Fruit fly (Drosophila melanogaster) whole organism, embryonic: Measurements from ENCODE around the gene kra.

Experiments used
- Adf1 ChIP-seq: fragments of 200-800 bp; sonication (Bioruptor generic); IDR thresholded peaks from 2 replicates; pipeline ENCODE4 v1.3.6; 2022; ENCODE audit warnings: missing biosample characterization, missing genetic modification characterization
- Bdp1 ChIP-seq: fragments of 200-800 bp; sonication (Bioruptor generic); optimal IDR thresholded peaks from 3 replicates; lab custom pipeline; 2016; ENCODE audit warnings: missing biosample characterization, missing genetic modification characterization
- CG10147 ChIP-seq: fragments of 200-800 bp; sonication (Bioruptor generic); optimal IDR thresholded peaks from 2 replicates; lab custom pipeline; 2019; ENCODE audit warnings: missing biosample characterization, mild to moderate bottlenecking, missing genetic modification characterization, moderate library complexity
- CG10321 ChIP-seq: fragments of 200-800 bp; sonication (Bioruptor generic); IDR thresholded peaks from 2 replicates; pipeline ENCODE4 v1.3.6; 2022; ENCODE audit warnings: missing biosample characterization, missing genetic modification characterization
- CG11398 ChIP-seq: fragments of 200-800 bp; sonication (Bioruptor generic); optimal IDR thresholded peaks from 2 replicates; lab custom pipeline; 2016; ENCODE audit warnings: missing biosample characterization, missing genetic modification characterization
- CG12744 ChIP-seq: fragments of 200-800 bp; sonication (Bioruptor generic); optimal IDR thresholded peaks from 2 replicates; lab custom pipeline; 2016; ENCODE audit warnings: missing biosample characterization, missing genetic modification characterization
- CG17385 ChIP-seq: fragments of 200-800 bp; sonication (Bioruptor generic); optimal IDR thresholded peaks from 3 replicates; lab custom pipeline; 2018; ENCODE audit warnings: missing biosample characterization, mild to moderate bottlenecking, missing genetic modification characterization
- CG17568 ChIP-seq: fragments of 200-800 bp; sonication (Bioruptor generic); optimal IDR thresholded peaks from 2 replicates; lab custom pipeline; 2018; ENCODE audit warnings: missing biosample characterization, mild to moderate bottlenecking, missing genetic modification characterization, moderate library complexity
- CG18476 ChIP-seq: fragments of 200-800 bp; sonication (Bioruptor generic); optimal IDR thresholded peaks from 2 replicates; lab custom pipeline; 2016; ENCODE audit warnings: missing biosample characterization, mild to moderate bottlenecking, missing genetic modification characterization
- CG33557 ChIP-seq: fragments of 200-800 bp; sonication (Bioruptor generic); optimal IDR thresholded peaks from 2 replicates; lab custom pipeline; 2019; ENCODE audit warnings: missing biosample characterization, mild to moderate bottlenecking, missing genetic modification characterization, moderate library complexity
- CG34376 ChIP-seq: fragments of 200-800 bp; sonication (Bioruptor generic); optimal IDR thresholded peaks from 2 replicates; lab custom pipeline; 2018; ENCODE audit warnings: missing biosample characterization, mild to moderate bottlenecking, missing genetic modification characterization
- CG7271 ChIP-seq: fragments of 200-800 bp; sonication (Bioruptor generic); optimal IDR thresholded peaks from 2 replicates; lab custom pipeline; 2018; ENCODE audit warnings: missing biosample characterization, mild to moderate bottlenecking, missing genetic modification characterization, moderate library complexity
- CG7963 ChIP-seq: fragments of 200-800 bp; sonication (Bioruptor generic); IDR thresholded peaks from 3 replicates; pipeline ENCODE4 v1.3.6; 2022; ENCODE audit warnings: missing biosample characterization, missing genetic modification characterization; ENCODE audit not compliant: partially characterized antibody
- CG8478 ChIP-seq: fragments of >200 bp; optimal IDR thresholded peaks from 2 replicates; lab custom pipeline; 2018
- CG9817 ChIP-seq: fragments of 200-800 bp; sonication (Bioruptor generic); optimal IDR thresholded peaks from 2 replicates; lab custom pipeline; 2018; ENCODE audit warnings: missing biosample characterization, mild to moderate bottlenecking, missing genetic modification characterization, moderate library complexity
- ERR ChIP-seq: fragments of 200-800 bp; sonication (Bioruptor generic); optimal IDR thresholded peaks from 2 replicates; lab custom pipeline; 2016; ENCODE audit warnings: missing biosample characterization, missing genetic modification characterization
- Eip74EF ChIP-seq, 2 experiments: fragments of 200-800 bp in 1 of 2; fragments of >200 bp in 1 of 2; sonication (Bioruptor generic) in 1 of 2; optimal IDR thresholded peaks; 2 replicates each; lab custom pipeline; 2017 to 2019; ENCODE audit warnings: missing biosample characterization in 2 of 2, missing genetic modification characterization in 2 of 2, mild to moderate bottlenecking in 1 of 2, moderate library complexity in 1 of 2
- H2.0 ChIP-seq: fragments of 200-800 bp; sonication (Bioruptor generic); IDR thresholded peaks from 2 replicates; pipeline ENCODE4 v1.3.6; 2022; ENCODE audit warnings: missing biosample characterization, missing genetic modification characterization
- HmgD ChIP-seq: fragments of 200-800 bp; sonication (Bioruptor generic); optimal IDR thresholded peaks from 3 replicates; lab custom pipeline; 2016; ENCODE audit warnings: missing biosample characterization, missing genetic modification characterization
- Med ChIP-seq: fragments of 200-800 bp; sonication (Bioruptor generic); peaks from one replicate; lab custom pipeline; 2016; ENCODE audit warnings: missing biosample characterization, missing genetic modification characterization, mild to moderate bottlenecking, inconsistent platforms, moderate library complexity
- NK7.1 ChIP-seq: fragments of 200-800 bp; sonication (Bioruptor generic); optimal IDR thresholded peaks from 3 replicates; lab custom pipeline; 2016; ENCODE audit warnings: missing biosample characterization, missing genetic modification characterization
- Sox102F ChIP-seq: fragments of 200-800 bp; sonication (Bioruptor generic); optimal IDR thresholded peaks from 2 replicates; lab custom pipeline; 2018; ENCODE audit warnings: missing biosample characterization, mild to moderate bottlenecking, missing genetic modification characterization, moderate library complexity
- amos ChIP-seq: fragments of 200-800 bp; sonication (Bioruptor generic); IDR thresholded peaks from 2 replicates; pipeline ENCODE4 v1.3.6; 2022; ENCODE audit warnings: missing biosample characterization, missing genetic modification characterization; ENCODE audit not compliant: partially characterized antibody
- bowl ChIP-seq: fragments of 200-800 bp; sonication (Bioruptor generic); IDR thresholded peaks from 2 replicates; pipeline ENCODE4 v1.3.6; 2022; ENCODE audit warnings: missing biosample characterization, missing genetic modification characterization
- btn ChIP-seq: fragments of 200-800 bp; sonication (Bioruptor generic); optimal IDR thresholded peaks from 2 replicates; lab custom pipeline; 2016; ENCODE audit warnings: missing biosample characterization, missing genetic modification characterization
- croc ChIP-seq: fragments of 200-800 bp; sonication (Bioruptor generic); conservative IDR thresholded peaks from 3 replicates; pipeline ENCODE4 v1.3.6; 2022; ENCODE audit warnings: missing biosample characterization, missing genetic modification characterization
- crol ChIP-seq: fragments of 200-800 bp; sonication (Bioruptor generic); IDR thresholded peaks from 2 replicates; pipeline ENCODE4 v1.3.6; 2022; ENCODE audit warnings: missing biosample characterization, missing genetic modification characterization
- dimm ChIP-seq: fragments of 200-800 bp; sonication (Bioruptor generic); IDR thresholded peaks from 2 replicates; pipeline ENCODE4 v1.3.6; 2022; ENCODE audit warnings: missing biosample characterization, missing genetic modification characterization
- en ChIP-seq: fragments of 200-800 bp; sonication (Bioruptor generic); optimal IDR thresholded peaks from 2 replicates; lab custom pipeline; 2016; ENCODE audit warnings: missing biosample characterization, missing genetic modification characterization
- fu2 ChIP-seq: fragments of 200-800 bp; sonication (Bioruptor generic); optimal IDR thresholded peaks from 2 replicates; lab custom pipeline; 2016; ENCODE audit warnings: missing biosample characterization, missing genetic modification characterization
- hth ChIP-seq: fragments of >200 bp; optimal IDR thresholded peaks from 2 replicates; lab custom pipeline; 2017; ENCODE audit warnings: inconsistent platforms
- knrl ChIP-seq: fragments of 200-800 bp; sonication (Bioruptor generic); IDR thresholded peaks from 3 replicates; pipeline ENCODE4 v1.3.6; 2022; ENCODE audit warnings: missing biosample characterization, missing genetic modification characterization; ENCODE audit not compliant: partially characterized antibody
- mam ChIP-seq: fragments of 200-800 bp; sonication (Bioruptor generic); optimal IDR thresholded peaks from 3 replicates; lab custom pipeline; 2016; ENCODE audit warnings: missing biosample characterization, missing genetic modification characterization
- nerfin-2 ChIP-seq: fragments of 200-800 bp; sonication (Bioruptor generic); IDR thresholded peaks from 2 replicates; pipeline ENCODE4 v1.3.6; 2022; ENCODE audit warnings: missing biosample characterization, missing genetic modification characterization; ENCODE audit not compliant: partially characterized antibody
- org-1 ChIP-seq: fragments of 200-800 bp; sonication (Bioruptor generic); optimal IDR thresholded peaks from 2 replicates; lab custom pipeline; 2017; ENCODE audit warnings: missing biosample characterization, missing genetic modification characterization
- pan ChIP-seq, 4 experiments: fragments of >200 bp in 3 of 4; fragments of 200-800 bp in 1 of 4; sonication (Bioruptor generic) in 1 of 4; optimal IDR thresholded peaks in 3 of 4; IDR thresholded peaks in 1 of 4; 2 replicates each; pipeline versions ENCODE4 v1.3.6 to Lab custom; 2017 to 2022; ENCODE audit warnings: missing biosample characterization in 2 of 4, missing genetic modification characterization in 2 of 4, mixed read lengths in 1 of 4
- psq ChIP-seq: fragments of 200-800 bp; sonication (Bioruptor generic); optimal IDR thresholded peaks from 2 replicates; lab custom pipeline; 2017; ENCODE audit warnings: missing biosample characterization, missing genetic modification characterization
- ranshi ChIP-seq: fragments of 200-800 bp; sonication (Bioruptor generic); IDR thresholded peaks from 2 replicates; pipeline ENCODE4 v1.3.6; 2022; ENCODE audit warnings: missing biosample characterization, missing genetic modification characterization
- ro ChIP-seq: fragments of 200-800 bp; sonication (Bioruptor generic); IDR thresholded peaks from 2 replicates; pipeline ENCODE4 v1.3.6; 2022; ENCODE audit warnings: missing biosample characterization, missing genetic modification characterization
- row ChIP-seq: fragments of 200-800 bp; sonication (Bioruptor generic); IDR thresholded peaks from 3 replicates; pipeline ENCODE4 v1.3.6; 2022; ENCODE audit warnings: missing biosample characterization, missing genetic modification characterization
- scrt ChIP-seq: fragments of 200-800 bp; sonication (Bioruptor generic); optimal IDR thresholded peaks from 2 replicates; lab custom pipeline; 2018; ENCODE audit warnings: missing biosample characterization, mild to moderate bottlenecking, missing genetic modification characterization, moderate library complexity
- sens ChIP-seq: fragments of 200-800 bp; sonication (Bioruptor generic); peaks from one replicate; lab custom pipeline; 2016; ENCODE audit warnings: missing biosample characterization, missing genetic modification characterization
- seq ChIP-seq: fragments of 200-800 bp; sonication (Bioruptor generic); IDR thresholded peaks from 2 replicates; pipeline ENCODE4 v1.3.6; 2022; ENCODE audit warnings: missing biosample characterization, missing genetic modification characterization
- sim ChIP-seq: fragments of 200-800 bp; sonication (Bioruptor generic); IDR thresholded peaks from 2 replicates; pipeline ENCODE4 v1.3.6; 2022; ENCODE audit warnings: missing biosample characterization, missing genetic modification characterization
- so ChIP-seq: fragments of 200-800 bp; sonication (Bioruptor generic); IDR thresholded peaks from 3 replicates; pipeline ENCODE4 v1.3.6; 2022; ENCODE audit warnings: missing biosample characterization, missing genetic modification characterization
- stc ChIP-seq: fragments of 200-800 bp; sonication (Bioruptor generic); IDR thresholded peaks from 2 replicates; pipeline ENCODE4 v1.3.6; 2022; ENCODE audit warnings: missing biosample characterization, missing genetic modification characterization
- trem ChIP-seq: fragments of 200-800 bp; optimal IDR thresholded peaks from 3 replicates; lab custom pipeline; 2019; ENCODE audit warnings: missing biosample characterization, mild to moderate bottlenecking, missing genetic modification characterization, moderate library complexity
- zf30C ChIP-seq: fragments of 200-800 bp; sonication (Bioruptor generic); optimal IDR thresholded peaks from 3 replicates; lab custom pipeline; 2018; ENCODE audit warnings: missing biosample characterization, mild to moderate bottlenecking, missing genetic modification characterization

Gene kra

dm6 chr3R:5617923-5618623 lies 17.1 kb upstream of the kra start (continued):
- TF ChIP-seq Bdp1 (GFP tag; lab: Kevin White, UChicago) (no peak), CG34376 (GFP tag; lab: Kevin White, UChicago) (no peak), org-1 (GFP tag; lab: Kevin White, UChicago) (no peak), sens (GFP tag; lab: Kevin White, UChicago) (peak; percentile 68), psq (GFP tag; lab: Kevin White, UChicago) (no peak), stc (GFP tag; lab: Robert Waterston, UW) (no peak), CG10321 (no peak), HmgD (GFP tag; lab: Kevin White, UChicago) (no peak), amos (GFP tag; lab: Robert Waterston, UW) (no peak), zf30C (GFP tag; lab: Kevin White, UChicago) (no peak), btn (GFP tag; lab: Kevin White, UChicago) (no peak), CG17385 (GFP tag; lab: Kevin White, UChicago) (no peak), pan (optimal IDR thresholded peaks at IDR 0.05; lab: Kevin White, UChicago) (no peak), pan (GFP tag; optimal IDR thresholded peaks at IDR 0.05 in 1 of 2, IDR thresholded peaks at IDR 0.05 in 1 of 2) (peak in 1 of 2 experiments; percentile 14), Sox102F (no peak), NK7.1 (GFP tag; lab: Kevin White, UChicago) (no peak), CG17568 (GFP tag; lab: Kevin White, UChicago) (no peak), Eip74EF (GFP tag; optimal IDR thresholded peaks at IDR 0.05; lab: Kevin White, UChicago) (no peak), CG7963 (GFP tag; lab: Robert Waterston, UW) (no peak), row (GFP tag; lab: Robert Waterston, UW) (0 out of 3 replicates have a peak, but pooled peaks have one; percentile 30), croc (GFP tag; lab: Robert Waterston, UW) (no peak)
- TF ChIP-seq, all 482 proteins: peak for 9

- TF ChIP-seq CG8478 (lab: Kevin White, UChicago), result peak; percentile 11
- 0 out of 2 replicates have a peak, but pooled peaks have one; percentile 9 for TF ChIP-seq crol (GFP tag; lab: Robert Waterston, UW)
- TF ChIP-seq Adf1 (GFP tag; lab: Robert Waterston, UW), result peak; percentile 33; the same call in 1 of the 2 replicates
- no peak for TF ChIP-seq fu2 (GFP tag; lab: Kevin White, UChicago)
- TF ChIP-seq HmgD (GFP tag; lab: Kevin White, UChicago), result no peak
- no peak for TF ChIP-seq CG10147 (GFP tag; lab: Kevin White, UChicago)
- no peak for TF ChIP-seq nerfin-2 (GFP tag; lab: Robert Waterston, UW)
- no peak for TF ChIP-seq CG12744 (GFP tag; lab: Kevin White, UChicago)
- peak; percentile 37 for TF ChIP-seq Med (GFP tag; lab: Kevin White, UChicago)
- TF ChIP-seq, all 482 proteins: peak for 4
Measured at dm6 chr3R:5615484-5615883, 14.5 kb upstream of the kra start.

- TF ChIP-seq CG9817 (tag; lab: Kevin White, UChicago), result peak; percentile 25
- no peak for TF ChIP-seq mam
- no peak for TF ChIP-seq en (GFP tag; lab: Kevin White, UChicago)
- TF ChIP-seq knrl (GFP tag; lab: Robert Waterston, UW), result peak; percentile 94
- TF ChIP-seq trem (tag; lab: Kevin White, UChicago), result peak; percentile 94
- no peak for TF ChIP-seq sim (GFP tag; lab: Robert Waterston, UW)
- no peak for TF ChIP-seq CG18476 (GFP tag; lab: Kevin White, UChicago)
- TF ChIP-seq hth (lab: Kevin White, UChicago), result no peak
- TF ChIP-seq scrt, result no peak
- no peak for TF ChIP-seq ro (GFP tag; lab: Robert Waterston, UW)
- no peak for TF ChIP-seq ERR
- no peak for TF ChIP-seq H2.0 (GFP tag; lab: Robert Waterston, UW)
- TF ChIP-seq ranshi (GFP tag; lab: Robert Waterston, UW), result no peak
- TF ChIP-seq CG7271 (tag; lab: Kevin White, UChicago), result no peak
- TF ChIP-seq so (GFP tag; lab: Robert Waterston, UW), result no peak
- TF ChIP-seq CG11398 (GFP tag; lab: Kevin White, UChicago), result no peak
- TF ChIP-seq HmgD (GFP tag; lab: Kevin White, UChicago), result peak; percentile 51
- no peak for TF ChIP-seq bowl
- no peak for TF ChIP-seq dimm (GFP tag; lab: Robert Waterston, UW)
- TF ChIP-seq seq (GFP tag; lab: Robert Waterston, UW), result no peak
- no peak for TF ChIP-seq CG33557
Measured at dm6 chr3R:5613114-5613443, 12.1 kb upstream of the kra start, which contains the start of gene Atu. Gene Atu, plus strand, starts transcription at chr3R:5613358.
